Worm (Caenorhabditis elegans): ENCODE measurements around the gene aat-4.

DNA sequence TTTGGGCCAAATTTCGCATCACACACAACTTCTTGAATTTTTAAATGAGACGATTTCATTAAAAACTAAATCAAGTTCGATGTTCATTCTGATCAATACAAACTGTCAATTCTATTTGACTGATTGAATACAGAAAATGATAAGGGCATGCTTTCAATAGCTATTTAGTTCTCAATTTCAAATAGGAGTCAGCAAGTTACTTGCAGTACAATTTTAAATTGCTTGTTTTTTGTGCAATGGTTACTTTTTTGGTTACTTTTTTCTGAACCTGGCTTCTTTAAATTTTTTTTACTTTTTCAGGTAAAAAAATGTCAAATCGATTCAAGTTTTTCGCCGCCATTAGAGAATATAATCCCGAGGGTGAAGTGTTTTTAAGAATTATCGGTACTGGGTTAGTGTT, 50.4 kb downstream of the aat-4 start, which contains the start of gene C49A9.2:
- TF ChIP-seq him-1 (tag; optimal IDR thresholded peaks at IDR 0.05) (no peak), W03F9.2 (tag; optimal IDR thresholded peaks at IDR 0.05) (no peak), dao-5 (tag; optimal IDR thresholded peaks at IDR 0.05) (no peak)

Measured in whole organism, L4/young adult.